Worm (Caenorhabditis elegans): ENCODE results near the gene F43B10.1.

DNA sequence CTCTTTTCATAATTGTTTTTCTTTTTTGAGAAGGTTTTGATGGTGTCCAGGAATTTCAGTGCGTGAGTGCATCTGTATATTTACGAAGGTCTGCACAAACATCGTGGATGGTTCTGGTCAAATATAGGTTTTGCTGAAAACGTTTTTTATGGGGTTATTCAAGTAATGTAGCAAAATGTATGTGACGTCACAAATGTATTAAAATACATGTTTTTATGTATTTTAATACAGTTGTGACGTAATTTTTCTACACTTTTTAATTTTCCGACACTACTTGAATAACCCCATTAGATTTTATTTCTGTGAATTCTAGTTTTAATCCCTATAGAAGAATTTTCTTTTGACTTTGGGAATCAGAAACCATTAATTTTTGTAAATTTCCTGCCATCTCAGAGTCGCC is 43.9 kb downstream of the F43B10.1 start:
- TF ChIP-seq ama-1 (optimal IDR thresholded peaks at IDR 0.05) (no peak), scrt-1 (GFP tag; IDR thresholded peaks at IDR 0.05) (no peak), flt-1 (GFP tag; IDR thresholded peaks at IDR 0.05) (no peak), ceh-36 (tag; optimal IDR thresholded peaks at IDR 0.05) (no peak), ets-7 (tag; optimal IDR thresholded peaks at IDR 0.05) (no peak), hmg-4 (GFP tag; optimal IDR thresholded peaks at IDR 0.05) (no peak), tbx-37 (GFP tag; conservative IDR thresholded peaks at IDR 0.05) (no peak)
